Worm (Caenorhabditis elegans): ENCODE data around the gene F58H1.5.

Gene F58H1.5

DNA sequence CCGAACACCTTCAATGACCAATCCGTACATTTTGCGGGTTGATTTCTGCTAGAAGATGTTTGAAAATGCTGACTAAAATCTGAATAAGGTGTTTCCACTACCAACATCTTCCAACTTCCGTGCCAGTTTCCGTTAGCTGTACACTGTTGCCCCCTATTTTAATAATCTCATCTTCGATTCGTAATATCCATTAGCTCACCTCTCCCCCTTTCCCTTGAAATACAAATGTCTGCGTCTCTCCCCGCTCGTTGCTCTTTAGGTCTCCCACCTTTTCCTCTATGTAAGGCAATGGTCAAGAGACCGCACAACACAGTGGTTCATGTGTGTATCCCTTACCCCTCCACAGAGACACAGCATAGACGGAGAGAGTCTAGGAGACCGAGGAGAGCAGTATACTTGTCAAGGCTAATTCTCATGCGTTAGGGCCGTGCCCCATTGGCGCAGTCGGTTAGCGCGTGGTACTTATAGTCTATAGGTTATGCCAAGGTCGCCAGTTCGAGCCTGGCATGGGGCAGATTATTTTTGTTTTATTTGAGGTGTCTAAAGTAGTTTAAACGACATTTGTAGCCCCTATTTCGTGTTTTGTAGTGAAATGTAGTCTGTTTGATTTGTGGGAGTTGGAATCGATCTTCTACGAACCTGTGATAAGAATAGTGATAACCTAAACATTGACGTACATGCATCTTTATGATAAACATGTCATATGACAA is 43.7 kb downstream of the F58H1.5 start, which contains the start of gene gcy-33 (continued):
- TF ChIP-seq lin-54 (GFP tag; optimal IDR thresholded peaks at IDR 0.05) (peak; percentile 73), D2030.7 (GFP tag; IDR thresholded peaks at IDR 0.05) (peak; percentile 72), repo-1 (tag; optimal IDR thresholded peaks at IDR 0.05) (peak; percentile 93), ama-1 (optimal IDR thresholded peaks at IDR 0.05) (no peak), ama-1 (GFP tag; optimal IDR thresholded peaks at IDR 0.05) (peak; percentile 13 to 80), Y67H2A.10 (GFP tag; conservative IDR thresholded peaks at IDR 0.05) (peak; percentile 28; the same call in 1 of the 2 replicates), nhr-90 (tag; optimal IDR thresholded peaks at IDR 0.05) (peak; percentile 94), cebp-2 (GFP tag; IDR thresholded peaks at IDR 0.05) (peak; percentile 85; the same call in 1 of the 2 replicates), snpc-1.1 (tag; optimal IDR thresholded peaks at IDR 0.05; ENCODE audit: insufficient read depth) (no peak), xnd-1 (tag; optimal IDR thresholded peaks at IDR 0.05) (no peak), Y56A3A.18 (GFP tag; IDR thresholded peaks at IDR 0.05) (peak; percentile 92), unc-130 (GFP tag; optimal IDR thresholded peaks at IDR 0.05) (peak; percentile 72), F39B2.1 (GFP tag; IDR thresholded peaks at IDR 0.05) (0 out of 2 replicates have a peak, but pooled peaks have one; percentile 7), zfh-2 (GFP tag; conservative IDR thresholded peaks at IDR 0.05) (no peak), ceh-40 (GFP tag; IDR thresholded peaks at IDR 0.05) (peak; percentile 12; the same call in 1 of the 2 replicates), nfya-1 (tag; optimal IDR thresholded peaks at IDR 0.05; ENCODE audit: borderline replicate concordance, insufficient read depth) (no peak), C17E4.6 (GFP tag; IDR thresholded peaks at IDR 0.05) (peak; percentile 81; the same call in 1 of the 2 replicates), snpc-3.4 (tag; optimal IDR thresholded peaks at IDR 0.05) (peak; percentile 56), K12H6.12 (tag; optimal IDR thresholded peaks at IDR 0.05) (peak; percentile 70), ztf-22 (GFP tag; optimal IDR thresholded peaks at IDR 0.05) (peak; percentile 94), F57A8.1 (GFP tag; optimal IDR thresholded peaks at IDR 0.05) (peak; percentile 83), B0336.3 (GFP tag; IDR thresholded peaks at IDR 0.05) (peak; percentile 91), egl-18 (GFP tag; IDR thresholded peaks at IDR 0.05) (no peak), ZK185.1 (tag; optimal IDR thresholded peaks at IDR 0.05; ENCODE audit: poor library complexity, severe bottlenecking) (peak; percentile 85), F49E8.2 (tag; optimal IDR thresholded peaks at IDR 0.05; ENCODE audit: insufficient read depth) (peak; percentile 59), ztf-3 (GFP tag; optimal IDR thresholded peaks at IDR 0.05) (no peak), ztf-18 (tag; optimal IDR thresholded peaks at IDR 0.05) (peak; percentile 75), rcor-1 (GFP tag; IDR thresholded peaks at IDR 0.05) (peak; percentile 87), gei-17 (GFP tag; optimal IDR thresholded peaks at IDR 0.05) (peak; percentile 77), ceh-91 (GFP tag; IDR thresholded peaks at IDR 0.05) (no peak), pbrm-1 (GFP tag; IDR thresholded peaks at IDR 0.05) (peak; percentile 82), sptf-2 (GFP tag; optimal IDR thresholded peaks at IDR 0.05) (peak; percentile 82), F55B11.4 (tag; optimal IDR thresholded peaks at IDR 0.05; ENCODE audit: borderline replicate concordance, insufficient read depth) (no peak), akir-1 (GFP tag; optimal IDR thresholded peaks at IDR 0.05) (peak; percentile 66), ceh-58 (GFP tag; IDR thresholded peaks at IDR 0.05) (0 out of 2 replicates have a peak, but pooled peaks have one; percentile 15), B0261.1 (tag; optimal IDR thresholded peaks at IDR 0.05) (peak; percentile 95), ceh-79 (tag; optimal IDR thresholded peaks at IDR 0.05) (no peak), F22D6.2 (tag; optimal IDR thresholded peaks at IDR 0.05) (peak; percentile 23), attf-3 (GFP tag; conservative IDR thresholded peaks at IDR 0.05) (peak; percentile 67), ceh-27 (GFP tag; optimal IDR thresholded peaks at IDR 0.05) (peak; percentile 86), Y53G8AR.9 (GFP tag; conservative IDR thresholded peaks at IDR 0.05) (peak; percentile 66; the same call in 1 of the 2 replicates), rec-8 (tag; optimal IDR thresholded peaks at IDR 0.05) (peak; percentile 55 to 92), lin-40 (tag; optimal IDR thresholded peaks at IDR 0.05) (peak; percentile 87), hrde-1 (tag; optimal IDR thresholded peaks at IDR 0.05; ENCODE audit: borderline replicate concordance) (peak; percentile 83), die-1 (tag; optimal IDR thresholded peaks at IDR 0.05) (peak; percentile 89), T26A5.8 (tag; optimal IDR thresholded peaks at IDR 0.05) (peak; percentile 83)
